Worm (Caenorhabditis elegans): ENCODE measurements around the gene B0244.15.

ce11 chrIII:5722550-5722949 is 20.6 kb upstream of the B0244.15 start, which contains the start of gene wrm-1:
- TF ChIP-seq pha-4 (tag; optimal IDR thresholded peaks at IDR 0.05) (no peak), snpc-4 (tag; optimal IDR thresholded peaks at IDR 0.05) (no peak), nhr-28 (tag; optimal IDR thresholded peaks at IDR 0.05) (no peak), ceh-39 (tag; optimal IDR thresholded peaks at IDR 0.05) (no peak), elt-1 (tag; optimal IDR thresholded peaks at IDR 0.05; ENCODE audit: borderline replicate concordance, insufficient read depth) (no peak), mep-1 (tag; optimal IDR thresholded peaks at IDR 0.05) (no peak), lsy-2 (tag; optimal IDR thresholded peaks at IDR 0.05) (no peak), flh-1 (GFP tag; optimal IDR thresholded peaks at IDR 0.05) (no peak)
